Worm (Caenorhabditis elegans) whole organism, young adult: ENCODE data around the gene W03G1.2.
A peak's percentile ranks its signal among the peaks of the same experiment; 100 is the strongest.

Experiments
- B0035.1 ChIP-seq: sonication (generic microtip); optimal IDR thresholded peaks from 2 replicates; lab custom pipeline; 2016; ENCODE audit warnings: missing genetic modification characterization, mild to moderate bottlenecking, missing compliant biosample characterization, missing genotype, missing genetic modification reagents
- D2030.7 ChIP-seq: fragments of 200-800 bp; sonication (Bioruptor generic); IDR thresholded peaks from 2 replicates; pipeline ENCODE4 v1.3.6; 2022; ENCODE audit warnings: missing genetic modification reagents, missing genetic modification characterization, missing compliant biosample characterization
- F23B12.7 ChIP-seq: sonication (generic microtip); optimal IDR thresholded peaks from 2 replicates; lab custom pipeline; 2017; ENCODE audit warnings: missing genetic modification characterization, mild to moderate bottlenecking, missing compliant biosample characterization, antibody characterized with exemption, moderate library complexity; ENCODE audit not compliant: insufficient read depth
- F33H1.4 ChIP-seq: fragments of 200-800 bp; sonication (Bioruptor generic); IDR thresholded peaks from 2 replicates; pipeline ENCODE4 v1.3.6; 2022; ENCODE audit warnings: missing genetic modification reagents, missing genetic modification characterization, missing compliant biosample characterization
- F37B4.10 ChIP-seq: fragments of 200-800 bp; sonication (Bioruptor generic); IDR thresholded peaks from 2 replicates; pipeline ENCODE4 v1.3.6; 2022; ENCODE audit warnings: missing genetic modification characterization, missing compliant biosample characterization
- F49E8.2 ChIP-seq: sonication (generic microtip); optimal IDR thresholded peaks from 3 replicates; lab custom pipeline; 2017; ENCODE audit warnings: missing genetic modification characterization, mild to moderate bottlenecking, missing compliant biosample characterization, antibody characterized with exemption, moderate library complexity; ENCODE audit not compliant: insufficient read depth
- F52B5.7 ChIP-seq: sonication (generic microtip); optimal IDR thresholded peaks from 2 replicates; lab custom pipeline; 2016; ENCODE audit warnings: mild to moderate bottlenecking, missing genetic modification characterization, missing compliant biosample characterization
- F55B11.4 ChIP-seq: sonication (generic microtip); optimal IDR thresholded peaks from 2 replicates; lab custom pipeline; 2016; ENCODE audit warnings: missing compliant biosample characterization, missing genetic modification characterization, borderline replicate concordance; ENCODE audit not compliant: insufficient read depth
- T26A5.8 ChIP-seq: sonication (generic microtip); optimal IDR thresholded peaks from 2 replicates; lab custom pipeline; 2016; ENCODE audit warnings: missing genetic modification characterization, missing compliant biosample characterization
- Y53F4B.3 ChIP-seq: fragments of 200-800 bp; sonication (Bioruptor generic); IDR thresholded peaks from 2 replicates; pipeline ENCODE4 v1.3.6; 2022; ENCODE audit warnings: missing genetic modification reagents, missing genetic modification characterization, missing compliant biosample characterization
- Y95B8A.8 ChIP-seq: fragments of 200-800 bp; sonication (Bioruptor generic); IDR thresholded peaks from 2 replicates; pipeline ENCODE4 v1.3.6; 2022; ENCODE audit warnings: missing genetic modification reagents, missing genetic modification characterization, missing compliant biosample characterization
- atf-7 ChIP-seq: sonication (generic microtip); optimal IDR thresholded peaks from 2 replicates; lab custom pipeline; 2017; ENCODE audit warnings: mild to moderate bottlenecking, missing genetic modification characterization, missing compliant biosample characterization
- attf-3 ChIP-seq: fragments of 200-800 bp; sonication (Bioruptor generic); conservative IDR thresholded peaks from 2 replicates; pipeline ENCODE4 v1.3.6; 2022; ENCODE audit warnings: missing genetic modification reagents, missing genetic modification characterization, missing compliant biosample characterization
- attf-5 ChIP-seq: fragments of 200-800 bp; sonication (Bioruptor generic); optimal IDR thresholded peaks from 2 replicates; lab custom pipeline; 2018; ENCODE audit warnings: mild to moderate bottlenecking, missing genetic modification characterization, missing compliant biosample characterization
- ceh-58 ChIP-seq: fragments of 200-800 bp; sonication (Bioruptor generic); IDR thresholded peaks from 2 replicates; pipeline ENCODE4 v1.3.6; 2022; ENCODE audit warnings: missing genetic modification characterization, missing compliant biosample characterization
- chd-7 ChIP-seq: sonication (generic microtip); optimal IDR thresholded peaks from 2 replicates; lab custom pipeline; 2016; ENCODE audit warnings: mild to moderate bottlenecking, missing genetic modification characterization, moderate library complexity, missing compliant biosample characterization
- dox-1 ChIP-seq: fragments of 200-800 bp; sonication (Bioruptor generic); IDR thresholded peaks from 2 replicates; pipeline ENCODE4 v1.3.6; 2022; ENCODE audit warnings: missing genetic modification reagents, missing genetic modification characterization, missing compliant biosample characterization
- dpl-1 ChIP-seq: fragments of 150-350 bp; optimal IDR thresholded peaks from 2 replicates; lab custom pipeline; 2014; ENCODE audit warnings: missing biosample characterization, missing genetic modification reagents, missing genetic modification characterization
- efl-1 ChIP-seq: fragments of 150-350 bp; optimal IDR thresholded peaks from 2 replicates; lab custom pipeline; 2014; ENCODE audit warnings: missing biosample characterization, missing genetic modification reagents, missing genetic modification characterization
- egrh-3 ChIP-seq: fragments of 200-800 bp; sonication (Bioruptor generic); IDR thresholded peaks from 2 replicates; pipeline ENCODE4 v1.3.6; 2022; ENCODE audit warnings: missing genetic modification reagents, missing genetic modification characterization, missing compliant biosample characterization
- fkh-3 ChIP-seq: sonication (generic microtip); optimal IDR thresholded peaks from 2 replicates; lab custom pipeline; 2016; ENCODE audit warnings: mild to moderate bottlenecking, missing genetic modification characterization, missing compliant biosample characterization
- hmg-1.2 ChIP-seq: fragments of 200-800 bp; sonication (Bioruptor generic); IDR thresholded peaks from 2 replicates; pipeline ENCODE4 v1.3.6; 2022; ENCODE audit warnings: missing genetic modification reagents, missing genetic modification characterization, missing compliant biosample characterization
- lag-1 ChIP-seq: fragments of 200-800 bp; sonication (Bioruptor generic); IDR thresholded peaks from 2 replicates; pipeline ENCODE4 v1.3.6; 2022; ENCODE audit warnings: missing genetic modification reagents, missing genetic modification characterization, missing compliant biosample characterization
- let-607 ChIP-seq, 2 experiments: fragments of 200-800 bp in 1 of 2; sonication (Bioruptor generic) in 1 of 2; sonication (generic microtip) in 1 of 2; optimal IDR thresholded peaks; 2 replicates each; lab custom pipeline; 2016 to 2018; ENCODE audit warnings: mild to moderate bottlenecking in 2 of 2, missing compliant biosample characterization in 2 of 2, missing genetic modification characterization in 2 of 2, moderate library complexity in 2 of 2, missing genotype in 1 of 2
- lin-26 ChIP-seq: fragments of 200-800 bp; sonication (Bioruptor generic); IDR thresholded peaks from 2 replicates; pipeline ENCODE4 v1.3.6; 2022; ENCODE audit warnings: missing genetic modification reagents, missing genetic modification characterization, missing compliant biosample characterization
- lsy-27 ChIP-seq: sonication (generic microtip); optimal IDR thresholded peaks from 2 replicates; lab custom pipeline; 2017; ENCODE audit warnings: missing genetic modification characterization, mild to moderate bottlenecking, missing compliant biosample characterization, antibody characterized with exemption, missing genotype, borderline replicate concordance; ENCODE audit not compliant: insufficient read depth
- madf-3 ChIP-seq: fragments of 200-800 bp; sonication (Bioruptor generic); IDR thresholded peaks from 2 replicates; pipeline ENCODE4 v1.3.6; 2022; ENCODE audit warnings: missing genetic modification reagents, missing genetic modification characterization, missing compliant biosample characterization
- madf-6 ChIP-seq: fragments of 200-800 bp; sonication (Bioruptor generic); IDR thresholded peaks from 2 replicates; pipeline ENCODE4 v1.3.6; 2022; ENCODE audit warnings: missing genetic modification reagents, missing genetic modification characterization, missing compliant biosample characterization
- nhr-90 ChIP-seq: sonication (generic microtip); optimal IDR thresholded peaks from 2 replicates; lab custom pipeline; 2016; ENCODE audit warnings: missing genotype, mild to moderate bottlenecking, missing genetic modification characterization, missing compliant biosample characterization
- rcor-1 ChIP-seq: fragments of 200-800 bp; sonication (Bioruptor generic); IDR thresholded peaks from 2 replicates; pipeline ENCODE4 v1.3.6; 2022; ENCODE audit warnings: missing genetic modification reagents, missing genetic modification characterization, missing compliant biosample characterization
- repo-1 ChIP-seq: sonication (generic microtip); optimal IDR thresholded peaks from 2 replicates; lab custom pipeline; 2017; ENCODE audit warnings: mild to moderate bottlenecking, missing genetic modification characterization, missing compliant biosample characterization
- rpc-1 ChIP-seq, 2 experiments: fragments of 150-350 bp in 1 of 2; sonication (generic microtip) in 1 of 2; optimal IDR thresholded peaks; 2 replicates each; lab custom pipeline; 2014 to 2018; ENCODE audit warnings: missing biosample characterization in 1 of 2, missing genetic modification characterization in 1 of 2, missing genetic modification reagents in 1 of 2, missing genotype in 1 of 2
- snpc-1.3 ChIP-seq: sonication (generic microtip); optimal IDR thresholded peaks from 2 replicates; lab custom pipeline; 2017; ENCODE audit warnings: missing genetic modification characterization, mild to moderate bottlenecking, missing compliant biosample characterization, antibody characterized with exemption, moderate library complexity, missing genotype, missing genetic modification reagents; ENCODE audit not compliant: insufficient read depth
- somi-1 ChIP-seq: fragments of 200-800 bp; sonication (Bioruptor generic); optimal IDR thresholded peaks from 2 replicates; lab custom pipeline; 2018; ENCODE audit warnings: mild to moderate bottlenecking, missing genetic modification characterization, missing compliant biosample characterization
- tbx-9 ChIP-seq: sonication (generic microtip); optimal IDR thresholded peaks from 2 replicates; lab custom pipeline; 2016; ENCODE audit warnings: borderline replicate concordance, missing genetic modification characterization, inconsistent platforms, missing compliant biosample characterization
- unc-130 ChIP-seq: sonication (generic microtip); optimal IDR thresholded peaks from 2 replicates; lab custom pipeline; 2016; ENCODE audit warnings: missing genetic modification reagents, missing genetic modification characterization, missing compliant biosample characterization
- zfh-2 ChIP-seq: fragments of 200-800 bp; sonication (Bioruptor generic); conservative IDR thresholded peaks from 2 replicates; pipeline ENCODE4 v1.3.6; 2022; ENCODE audit warnings: missing genetic modification reagents, missing genetic modification characterization, missing compliant biosample characterization
- zim-3 ChIP-seq: sonication (generic microtip); optimal IDR thresholded peaks from 2 replicates; lab custom pipeline; 2017; ENCODE audit warnings: mild to moderate bottlenecking, missing genetic modification characterization, moderate library complexity, missing compliant biosample characterization
- ztf-3 ChIP-seq: fragments of 200-800 bp; sonication (Bioruptor generic); optimal IDR thresholded peaks from 2 replicates; lab custom pipeline; 2018; ENCODE audit warnings: mild to moderate bottlenecking, missing genetic modification characterization, missing compliant biosample characterization

Gene W03G1.2

DNA sequence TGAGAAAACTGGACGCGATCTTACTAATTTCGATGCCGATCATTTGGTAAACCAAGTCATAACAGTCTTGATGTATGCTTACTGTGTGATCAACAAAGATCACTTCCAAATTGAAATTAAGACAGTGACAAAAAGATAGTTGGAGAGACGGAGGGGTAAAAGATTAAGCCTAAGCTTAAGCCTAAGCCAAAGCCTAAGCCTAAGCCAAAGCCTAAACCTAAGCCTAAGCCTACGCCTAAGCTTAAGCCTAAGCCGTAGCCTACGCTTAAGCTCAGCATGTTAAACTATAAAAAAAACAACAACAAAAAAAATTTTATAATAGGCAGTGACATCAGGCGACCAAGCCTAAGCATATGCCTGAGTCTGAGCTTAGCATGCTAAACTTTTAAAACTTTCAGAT is 27.3 kb upstream of the W03G1.2 start (continued):
- no peak for TF ChIP-seq lsy-27 (tag; lab: Kevin White, UChicago)

DNA sequence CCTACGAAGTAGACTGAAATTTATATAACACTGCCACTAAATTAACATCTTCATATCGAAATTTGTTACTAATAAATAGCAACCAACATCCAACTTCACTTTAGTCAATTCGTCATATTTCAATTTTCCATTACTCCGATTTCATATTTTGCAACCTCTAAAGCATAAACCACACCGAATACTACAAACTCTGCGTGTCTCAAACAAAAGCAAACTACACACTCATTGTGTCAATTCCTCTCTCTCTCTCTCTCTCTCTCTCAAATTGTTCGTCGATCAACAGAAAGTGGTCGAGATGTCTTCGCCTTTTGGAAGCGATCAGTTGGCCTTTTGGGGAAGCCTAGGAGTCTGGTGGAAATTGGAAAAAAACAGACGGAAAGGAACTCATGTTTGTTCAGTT is 20.0 kb upstream of the W03G1.2 start:
- TF ChIP-seq F37B4.10 (GFP tag; lab: Robert Waterston, UW) (no peak), atf-7 (tag; lab: Kevin White, UChicago) (no peak)

DNA sequence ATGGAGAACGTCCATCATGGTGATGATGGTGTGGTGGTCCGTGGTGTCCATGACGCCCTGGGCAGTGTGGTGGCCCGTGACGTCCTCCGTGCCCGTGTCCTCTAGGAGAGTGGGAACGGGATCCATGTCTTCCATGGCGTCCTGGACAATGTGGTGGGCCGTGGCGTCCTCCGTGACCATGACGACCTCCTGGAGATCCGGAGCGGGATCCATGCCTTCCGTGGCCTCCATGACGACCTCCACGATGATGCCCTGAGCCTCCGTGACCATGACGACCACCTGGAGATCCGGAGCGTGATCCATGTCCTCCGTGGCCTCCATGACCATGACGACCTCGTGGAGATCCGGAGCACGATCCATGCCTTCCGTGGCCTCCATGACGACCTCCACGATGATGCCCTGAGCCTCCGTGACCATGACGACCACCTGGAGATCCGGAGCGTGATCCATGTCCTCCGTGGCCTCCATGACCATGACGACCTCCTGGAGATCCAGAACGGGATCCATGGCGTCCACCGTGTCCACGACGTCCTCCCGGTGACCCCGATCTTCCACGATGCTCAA is 19.1 kb upstream of the W03G1.2 start:
- TF ChIP-seq ceh-58 (GFP tag; lab: Robert Waterston, UW): 0 out of 2 replicates have a peak, but pooled peaks have one; percentile 55
- TF ChIP-seq egrh-3 (GFP tag; lab: Robert Waterston, UW): peak; percentile 65; the same call in 1 of the 2 replicates
- TF ChIP-seq zfh-2: peak; percentile 54; the same call in 1 of the 2 replicates
- 0 out of 2 replicates have a peak, but pooled peaks have one; percentile 14 for TF ChIP-seq dox-1 (GFP tag; lab: Robert Waterston, UW)

DNA sequence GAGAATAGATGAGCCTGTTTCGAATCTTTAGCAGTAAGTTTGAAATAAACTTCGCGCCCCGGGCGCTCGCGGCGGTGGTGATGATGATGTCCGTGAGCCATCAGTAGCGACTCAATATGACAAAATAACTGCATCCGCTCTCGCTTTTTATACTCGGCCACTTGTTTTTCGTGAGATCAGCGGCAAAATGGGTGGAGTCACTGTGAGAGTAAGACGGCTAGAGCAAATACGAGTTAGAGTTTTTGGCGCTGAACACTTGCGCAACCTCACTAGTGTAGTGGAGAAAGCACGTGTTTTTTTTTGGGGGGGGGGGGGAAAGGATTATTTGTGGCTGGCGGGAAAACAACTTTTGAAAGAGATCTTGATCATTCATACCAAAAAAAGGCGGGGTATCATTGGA is 18.1 kb upstream of the W03G1.2 start, which contains the start of gene W03G1.5:
Gene W03G1.5 (minus strand): TSS at position 101 of the 400 bp plus-strand sequence.
- TF ChIP-seq zim-3 (tag; lab: Kevin White, UChicago) (no peak), ztf-3 (GFP tag; lab: Kevin White, UChicago) (no peak), T26A5.8 (tag; lab: Kevin White, UChicago) (no peak), lin-26 (GFP tag; lab: Robert Waterston, UW) (peak; percentile 50; the same call in 1 of the 2 replicates)

DNA sequence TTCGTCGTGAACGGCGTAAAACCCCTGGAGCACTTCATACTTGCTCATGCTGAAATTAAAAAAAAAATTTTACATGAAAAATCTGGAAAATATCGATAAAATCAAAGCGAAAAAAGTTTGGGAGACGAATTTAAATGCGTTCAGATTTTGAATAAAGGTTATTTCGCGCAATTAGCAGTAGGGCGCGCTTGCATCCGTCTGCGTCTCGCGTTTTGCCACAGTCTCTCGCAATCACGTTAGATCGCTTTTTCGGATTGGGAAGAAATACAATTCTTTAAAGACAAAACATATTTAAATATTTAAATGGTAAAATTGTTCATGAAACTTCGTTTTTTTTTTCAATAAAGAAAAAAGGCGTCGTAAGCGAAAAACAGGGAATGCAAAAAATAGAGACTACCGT is 5.0 kb upstream of the W03G1.2 start, which contains the start of gene pig-1:
Gene pig-1 (minus strand): TSS at position 49 of the 400 bp plus-strand sequence.
- TF ChIP-seq let-607 (tag; optimal IDR thresholded peaks at IDR 0.05; lab: Kevin White, UChicago) (no peak), attf-3 (GFP tag; lab: Robert Waterston, UW) (no peak), F23B12.7 (tag; lab: Kevin White, UChicago) (no peak), attf-5 (no peak), lin-26 (GFP tag; lab: Robert Waterston, UW) (no peak), fkh-3 (tag; lab: Kevin White, UChicago) (no peak), rcor-1 (GFP tag; lab: Robert Waterston, UW) (0 out of 2 replicates have a peak, but pooled peaks have one; percentile 26), F55B11.4 (tag; lab: Kevin White, UChicago) (no peak), efl-1 (GFP tag; lab: Kevin White, UChicago) (peak; percentile 73), tbx-9 (tag; lab: Kevin White, UChicago) (no peak), hmg-1.2 (peak; percentile 99), dox-1 (GFP tag; lab: Robert Waterston, UW) (0 out of 2 replicates have a peak, but pooled peaks have one; percentile 44), Y53F4B.3 (GFP tag; lab: Robert Waterston, UW) (no peak), dpl-1 (GFP tag; lab: Kevin White, UChicago) (peak; percentile 55), F33H1.4 (peak; percentile 39; the same call in 1 of the 2 replicates), somi-1 (GFP tag; lab: Kevin White, UChicago) (no peak), madf-6 (GFP tag; lab: Robert Waterston, UW) (peak; percentile 75), rpc-1 (optimal IDR thresholded peaks at IDR 0.05; lab: Kevin White, UChicago) (no peak), rpc-1 (tag; optimal IDR thresholded peaks at IDR 0.05; lab: Kevin White, UChicago) (no peak), chd-7 (tag; lab: Kevin White, UChicago) (no peak), repo-1 (tag; lab: Kevin White, UChicago) (no peak), madf-3 (GFP tag; lab: Robert Waterston, UW) (no peak), lag-1 (no peak), unc-130 (GFP tag; lab: Kevin White, UChicago) (no peak), nhr-90 (no peak), Y95B8A.8 (GFP tag; lab: Robert Waterston, UW) (no peak), snpc-1.3 (tag; lab: Kevin White, UChicago) (peak; percentile 1), B0035.1 (tag; lab: Kevin White, UChicago) (no peak), D2030.7 (GFP tag; lab: Robert Waterston, UW) (peak; percentile 67), F49E8.2 (peak; percentile 33), F52B5.7 (no peak), T26A5.8 (tag; lab: Kevin White, UChicago) (no peak)
